Worm (Caenorhabditis elegans): ENCODE measurements around the gene mtp-18.

mtp-18 gene

DNA sequence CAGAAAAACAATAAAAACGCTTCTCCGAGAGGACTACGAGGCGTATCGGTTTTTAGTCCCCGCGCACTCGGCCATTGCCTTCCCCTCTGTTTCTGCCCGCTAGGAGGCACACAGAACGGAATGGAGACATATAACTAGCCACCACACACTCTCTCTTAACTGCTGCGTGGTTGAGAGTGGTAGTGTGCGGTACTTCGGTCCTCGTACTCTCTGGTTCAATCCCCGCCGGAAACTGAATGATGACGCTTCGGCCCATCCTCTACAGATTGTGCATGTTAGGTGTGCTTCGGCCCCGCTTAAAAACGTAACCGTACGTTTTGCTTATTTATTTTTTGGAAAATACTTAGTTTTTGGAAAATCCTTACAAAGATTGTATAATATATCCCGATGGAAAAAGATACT lies 1.5 kb upstream of the mtp-18 start, which contains the start of gene T13C5.6 (continued):
- peak in 2 of 3 experiments; percentile 18 to 88 for TF ChIP-seq elt-3 (tag; optimal IDR thresholded peaks at IDR 0.05)

DNA sequence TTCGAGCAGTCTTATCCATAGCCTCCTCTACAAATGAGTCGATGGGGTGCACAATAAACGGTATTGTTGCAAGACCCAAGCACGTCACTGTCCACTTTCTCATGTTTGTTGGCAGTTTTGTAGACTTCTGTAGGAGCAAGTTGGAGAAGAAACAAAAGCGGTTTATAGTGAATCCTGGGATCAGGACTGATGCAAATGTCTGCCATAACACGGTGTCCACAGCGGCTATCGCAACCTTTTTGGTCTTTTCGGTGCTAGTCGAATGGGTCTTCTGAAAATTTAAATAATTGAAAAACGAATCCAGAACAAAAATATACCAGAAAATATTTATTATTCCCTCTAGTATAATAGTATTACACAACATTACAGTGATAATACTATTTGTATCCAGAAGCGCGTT lies 880 bp downstream of the mtp-18 start:
- TF ChIP-seq egl-5 (tag; optimal IDR thresholded peaks at IDR 0.05) = no peak
- TF ChIP-seq ZK546.5 (tag; optimal IDR thresholded peaks at IDR 0.05) = no peak
- TF ChIP-seq zag-1 (tag; optimal IDR thresholded peaks at IDR 0.05) = no peak
- TF ChIP-seq R02D3.7 (tag; optimal IDR thresholded peaks at IDR 0.05) = no peak
- no peak for TF ChIP-seq mml-1 (tag; optimal IDR thresholded peaks at IDR 0.05)
- no peak for TF ChIP-seq nhr-23 (tag; optimal IDR thresholded peaks at IDR 0.05)
- no peak for TF ChIP-seq hmg-11 (tag; optimal IDR thresholded peaks at IDR 0.05)
- TF ChIP-seq tbx-2 (tag; optimal IDR thresholded peaks at IDR 0.05) = no peak
- no peak for TF ChIP-seq ama-1 (optimal IDR thresholded peaks at IDR 0.05)
- TF ChIP-seq jun-1 (tag; optimal IDR thresholded peaks at IDR 0.05) = no peak
- no peak for TF ChIP-seq aly-2 (tag; optimal IDR thresholded peaks at IDR 0.05)
- TF ChIP-seq ztf-4 (tag; optimal IDR thresholded peaks at IDR 0.05) = no peak
- TF ChIP-seq ceh-28 (tag; optimal IDR thresholded peaks at IDR 0.05) = no peak
- TF ChIP-seq pha-4 (tag; optimal IDR thresholded peaks at IDR 0.05) = no peak
- TF ChIP-seq nfya-1 (tag; optimal IDR thresholded peaks at IDR 0.05; ENCODE audit: insufficient read depth) = no peak
- no peak for TF ChIP-seq skn-1 (tag; optimal IDR thresholded peaks at IDR 0.05)
- no peak for TF ChIP-seq nhr-237 (tag; optimal IDR thresholded peaks at IDR 0.05)
- no peak for TF ChIP-seq daf-12 (tag; optimal IDR thresholded peaks at IDR 0.05)
- no peak for TF ChIP-seq unc-62 (GFP tag; optimal IDR thresholded peaks at IDR 0.05)

DNA sequence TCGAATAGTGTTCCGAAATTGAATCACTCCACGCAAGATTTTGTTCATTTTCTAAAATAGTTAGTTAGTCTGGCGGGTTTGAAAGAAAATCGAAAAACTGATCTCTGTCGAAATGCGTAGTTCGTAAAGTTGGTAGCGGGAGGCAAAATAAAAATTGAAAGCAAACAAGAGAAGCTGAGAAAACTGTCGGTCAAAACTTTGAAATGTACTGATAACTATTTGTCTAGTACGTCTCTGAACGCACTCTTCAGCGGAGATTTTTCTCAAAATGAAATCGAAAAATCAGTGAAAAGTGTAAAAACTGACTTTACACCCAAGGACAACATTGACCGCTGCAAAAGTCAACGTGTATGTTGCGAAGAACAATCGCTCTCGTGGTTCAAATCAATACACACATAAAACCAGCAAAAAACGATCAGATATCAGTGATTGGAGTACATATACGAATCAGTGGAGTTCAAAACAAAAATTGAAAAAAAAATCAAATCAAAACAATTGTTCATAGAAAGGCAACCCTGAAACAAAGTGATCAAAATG lies 1.4 kb downstream of the mtp-18 start, which contains the start of gene bca-1:
TSS of gene bca-1 (minus strand) at position 51 of the 537 bp plus-strand sequence.
- TF ChIP-seq nhr-43 (tag; optimal IDR thresholded peaks at IDR 0.05; ENCODE audit: poor library complexity, severe bottlenecking) (peak; percentile 63), fkh-10 (GFP tag; optimal IDR thresholded peaks at IDR 0.05) (no peak), nfya-1 (tag; optimal IDR thresholded peaks at IDR 0.05; ENCODE audit: insufficient read depth) (peak; percentile 39), nhr-28 (tag; optimal IDR thresholded peaks at IDR 0.05) (no peak), daf-12 (tag; optimal IDR thresholded peaks at IDR 0.05) (no peak), elt-2 (tag; optimal IDR thresholded peaks at IDR 0.05) (peak; percentile 15), jun-1 (tag; optimal IDR thresholded peaks at IDR 0.05) (no peak), lin-39 (tag; optimal IDR thresholded peaks at IDR 0.05) (no peak), mml-1 (tag; optimal IDR thresholded peaks at IDR 0.05) (no peak), nhr-67 (tag; optimal IDR thresholded peaks at IDR 0.05) (no peak), ama-1 (optimal IDR thresholded peaks at IDR 0.05) (peak; percentile 51), hmg-11 (tag; optimal IDR thresholded peaks at IDR 0.05) (no peak), unc-39 (tag; optimal IDR thresholded peaks at IDR 0.05) (no peak), ztf-4 (tag; optimal IDR thresholded peaks at IDR 0.05) (peak; percentile 30), nhr-11 (tag; optimal IDR thresholded peaks at IDR 0.05) (no peak), ceh-82 (tag; optimal IDR thresholded peaks at IDR 0.05) (no peak), lsy-12 (tag; optimal IDR thresholded peaks at IDR 0.05) (no peak), ceh-9 (tag; optimal IDR thresholded peaks at IDR 0.05) (no peak), aly-2 (tag; optimal IDR thresholded peaks at IDR 0.05) (no peak), unc-62 (GFP tag; optimal IDR thresholded peaks at IDR 0.05) (no peak), nhr-12 (tag; optimal IDR thresholded peaks at IDR 0.05) (no peak), sea-2 (GFP tag; optimal IDR thresholded peaks at IDR 0.05) (no peak), nhr-25 (tag; optimal IDR thresholded peaks at IDR 0.05) (peak; percentile 58), zag-1 (tag; optimal IDR thresholded peaks at IDR 0.05) (no peak), pha-4 (tag; optimal IDR thresholded peaks at IDR 0.05) (peak; percentile 56), elt-1 (tag; optimal IDR thresholded peaks at IDR 0.05) (no peak), elt-3 (tag; optimal IDR thresholded peaks at IDR 0.05) (no peak), nhr-23 (tag; optimal IDR thresholded peaks at IDR 0.05) (no peak), skn-1 (tag; optimal IDR thresholded peaks at IDR 0.05) (no peak), eor-1 (tag; optimal IDR thresholded peaks at IDR 0.05) (no peak), fkh-2 (tag; optimal IDR thresholded peaks at IDR 0.05) (no peak), pqm-1 (tag; optimal IDR thresholded peaks at IDR 0.05) (peak; percentile 55), nhr-76 (tag; optimal IDR thresholded peaks at IDR 0.05) (no peak), ceh-16 (tag; optimal IDR thresholded peaks at IDR 0.05) (no peak), egl-27 (tag; optimal IDR thresholded peaks at IDR 0.05) (no peak), tbx-2 (tag; optimal IDR thresholded peaks at IDR 0.05) (no peak)
